Fruit fly (Drosophila melanogaster): ENCODE data around the gene Ubc7.

Ubc7 gene

DNA sequence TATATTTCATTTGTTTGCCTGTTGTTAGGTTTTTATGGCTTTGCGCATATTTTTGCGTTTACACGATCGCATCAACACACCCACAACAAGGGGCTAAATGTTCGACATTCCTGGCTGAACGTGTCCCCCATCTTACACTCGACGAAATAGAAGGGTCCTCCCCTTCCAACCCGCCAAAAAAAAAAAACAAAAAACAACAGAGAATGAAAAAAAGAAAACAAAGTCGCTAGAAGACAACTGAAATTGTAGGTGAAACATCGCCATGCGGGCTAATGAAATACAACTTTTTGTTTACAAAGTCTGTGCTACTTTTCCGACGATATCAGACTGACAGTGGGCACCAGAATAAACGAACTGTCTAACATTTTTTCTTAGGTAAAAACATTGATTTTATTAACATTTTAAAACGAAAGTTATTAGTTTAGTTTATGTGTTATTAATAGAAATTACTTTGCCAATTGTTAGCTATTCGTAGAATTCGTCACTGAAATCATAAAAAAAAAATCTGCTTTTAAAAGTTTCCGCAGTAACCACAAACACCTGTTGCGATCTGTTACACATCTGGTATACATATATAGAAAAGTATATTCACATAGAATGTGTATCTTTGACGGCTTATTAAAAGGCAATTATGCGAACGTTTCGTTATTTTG lies 22.8 kb upstream of the Ubc7 start:
- TF ChIP-seq fkh (GFP tag; optimal IDR thresholded peaks at IDR 0.05): peak; percentile 9
- TF ChIP-seq Hr38 (GFP tag; optimal IDR thresholded peaks at IDR 0.05): no peak
- peak; percentile 32 for TF ChIP-seq Eip78C (GFP tag)
- peak; percentile 43; the same call in 1 of the 3 replicates for TF ChIP-seq CG8119 (GFP tag; IDR thresholded peaks at IDR 0.05)
- TF ChIP-seq pdm3 (GFP tag; optimal IDR thresholded peaks at IDR 0.05): peak; percentile 12
- 0 out of 2 replicates have a peak, but pooled peaks have one; percentile 32 for TF ChIP-seq CG15336 (GFP tag; IDR thresholded peaks at IDR 0.05)
- TF ChIP-seq CG31627 (GFP tag; optimal IDR thresholded peaks at IDR 0.05): no peak

DNA sequence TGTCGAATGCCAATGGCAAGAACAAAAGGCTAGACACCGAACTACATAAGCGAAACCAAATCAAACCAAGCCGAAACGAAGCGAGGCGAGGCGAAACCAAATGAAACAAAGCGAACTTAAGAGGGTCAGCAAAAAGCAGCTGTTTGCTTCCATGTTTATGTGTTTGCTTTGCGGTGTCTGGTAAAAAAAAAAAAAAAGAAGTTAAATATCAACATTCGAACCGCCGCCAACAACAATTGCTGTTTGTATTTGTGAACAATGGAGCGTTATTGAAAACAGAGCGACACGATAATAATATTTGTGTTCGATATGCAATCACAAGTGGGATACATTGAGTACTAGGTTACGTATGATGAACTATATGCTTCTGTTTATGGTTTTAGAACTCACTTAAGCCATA lies 19.8 kb upstream of the Ubc7 start:
- TF ChIP-seq CG6808 (GFP tag; optimal IDR thresholded peaks at IDR 0.05): peak; percentile 27
- TF ChIP-seq CG16779 (tag; optimal IDR thresholded peaks at IDR 0.05): peak; percentile 13
- peak; percentile 75 for TF ChIP-seq Eip78C (GFP tag)
- TF ChIP-seq ss (GFP tag; optimal IDR thresholded peaks at IDR 0.05): peak in 1 of 2 experiments; percentile 61
- no peak for TF ChIP-seq CG11294 (GFP tag; IDR thresholded peaks at IDR 0.05)
- TF ChIP-seq CG6163 (GFP tag; IDR thresholded peaks at IDR 0.05): peak; percentile 61
- peak; percentile 78 for TF ChIP-seq fkh (GFP tag; optimal IDR thresholded peaks at IDR 0.05)
- TF ChIP-seq CG6854 (GFP tag; optimal IDR thresholded peaks at IDR 0.05): peak; percentile 10
- TF ChIP-seq Ets96B (tag; optimal IDR thresholded peaks at IDR 0.05): no peak
- peak; percentile 30 for TF ChIP-seq CG3032 (tag; optimal IDR thresholded peaks at IDR 0.05)
- peak; percentile 19 for TF ChIP-seq Sox102F (GFP tag; optimal IDR thresholded peaks at IDR 0.05)
- TF ChIP-seq esn (GFP tag; optimal IDR thresholded peaks at IDR 0.05): peak; percentile 31
- TF ChIP-seq salr (GFP tag; optimal IDR thresholded peaks at IDR 0.05): no peak
- peak; percentile 39 for TF ChIP-seq vri (GFP tag; optimal IDR thresholded peaks at IDR 0.05)
- peak; percentile 13 for TF ChIP-seq CG34406 (GFP tag; optimal IDR thresholded peaks at IDR 0.05)
- TF ChIP-seq CG6792 (GFP tag; optimal IDR thresholded peaks at IDR 0.05): peak; percentile 55
- no peak for TF ChIP-seq Gug (GFP tag; IDR thresholded peaks at IDR 0.05)
- TF ChIP-seq fd59A (GFP tag; optimal IDR thresholded peaks at IDR 0.05): peak; percentile 17
- peak; percentile 8 for TF ChIP-seq net (GFP tag; optimal IDR thresholded peaks at IDR 0.05)
- peak; percentile 9 for TF ChIP-seq Met (GFP tag; optimal IDR thresholded peaks at IDR 0.05)
- TF ChIP-seq Eip75B (GFP tag; optimal IDR thresholded peaks at IDR 0.05): peak; percentile 49
- TF ChIP-seq CG10669 (GFP tag; optimal IDR thresholded peaks at IDR 0.05): peak; percentile 30
- no peak for TF ChIP-seq acj6 (GFP tag; optimal IDR thresholded peaks at IDR 0.05)
- no peak for TF ChIP-seq Smox (GFP tag; optimal IDR thresholded peaks at IDR 0.05)
- peak; percentile 7 for TF ChIP-seq CG10631 (GFP tag; optimal IDR thresholded peaks at IDR 0.05)
- TF ChIP-seq CG7368 (GFP tag; optimal IDR thresholded peaks at IDR 0.05): peak; percentile 28
- TF ChIP-seq CG3919 (GFP tag; optimal IDR thresholded peaks at IDR 0.05): peak; percentile 4

DNA sequence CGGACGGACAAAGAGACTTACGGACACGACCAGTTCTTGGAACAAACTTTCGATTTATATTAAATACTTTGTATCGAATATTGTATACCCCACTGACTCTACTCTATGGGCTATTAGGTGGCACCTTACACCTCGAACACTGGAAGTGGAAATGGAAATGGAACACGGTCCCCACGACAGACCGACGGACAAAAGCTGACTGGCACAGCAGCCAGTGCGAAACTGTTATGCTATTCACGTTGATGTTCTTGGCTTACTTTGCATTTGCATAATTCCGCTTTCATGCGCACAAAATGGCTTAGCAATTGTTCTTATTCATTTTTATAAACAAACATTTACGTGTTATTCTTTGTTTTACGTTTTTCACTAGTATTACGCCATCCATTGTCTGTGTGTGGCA lies 19.4 kb upstream of the Ubc7 start:
- TF ChIP-seq eg (GFP tag; IDR thresholded peaks at IDR 0.05) (no peak), CG8632 (GFP tag; optimal IDR thresholded peaks at IDR 0.05) (no peak), vri (GFP tag; optimal IDR thresholded peaks at IDR 0.05) (no peak), Eip93F (GFP tag; optimal IDR thresholded peaks at IDR 0.05) (no peak), topi (GFP tag; optimal IDR thresholded peaks at IDR 0.05) (no peak), Ets21C (GFP tag; optimal IDR thresholded peaks at IDR 0.05) (no peak), dac (GFP tag; optimal IDR thresholded peaks at IDR 0.05) (no peak)
